Worm (Caenorhabditis elegans) whole organism, midembryonic: Measurements from ENCODE around the gene C46G7.1.

Experiments
- flt-1 ChIP-seq: fragments of 200-800 bp; sonication (Bioruptor generic); IDR thresholded peaks from 2 replicates; pipeline ENCODE4 v1.3.6; 2022; ENCODE audit warnings: missing genetic modification characterization, missing compliant biosample characterization
- klf-2 ChIP-seq: fragments of 200-800 bp; sonication (Bioruptor generic); conservative IDR thresholded peaks from 2 replicates; pipeline ENCODE4 v1.3.6; 2022; ENCODE audit warnings: missing genetic modification reagents, missing genetic modification characterization, missing compliant biosample characterization
- med-1 ChIP-seq: sonication (generic microtip); optimal IDR thresholded peaks from 2 replicates; lab custom pipeline; 2017; ENCODE audit warnings: missing genetic modification characterization, mild to moderate bottlenecking, missing compliant biosample characterization, antibody characterized with exemption, missing genetic modification reagents; ENCODE audit not compliant: insufficient read depth
- ref-1 ChIP-seq: fragments of 200-800 bp; sonication (Bioruptor generic); conservative IDR thresholded peaks from 2 replicates; pipeline ENCODE4 v1.3.6; 2022; ENCODE audit warnings: missing genetic modification reagents, missing genetic modification characterization, missing compliant biosample characterization
- tab-1 ChIP-seq: fragments of 200-800 bp; sonication (Bioruptor generic); IDR thresholded peaks from 2 replicates; pipeline ENCODE4 v1.3.6; 2022; ENCODE audit warnings: missing genetic modification characterization, missing compliant biosample characterization
- ztf-23 ChIP-seq: fragments of 200-800 bp; sonication (Bioruptor generic); IDR thresholded peaks from 2 replicates; pipeline ENCODE4 v1.3.6; 2022; ENCODE audit warnings: missing genetic modification reagents, missing genetic modification characterization, missing compliant biosample characterization
- ztf-29 ChIP-seq: fragments of 200-800 bp; sonication (Bioruptor generic); IDR thresholded peaks from 2 replicates; pipeline ENCODE4 v1.3.6; 2022; ENCODE audit warnings: missing genetic modification reagents, missing genetic modification characterization, missing compliant biosample characterization

DNA sequence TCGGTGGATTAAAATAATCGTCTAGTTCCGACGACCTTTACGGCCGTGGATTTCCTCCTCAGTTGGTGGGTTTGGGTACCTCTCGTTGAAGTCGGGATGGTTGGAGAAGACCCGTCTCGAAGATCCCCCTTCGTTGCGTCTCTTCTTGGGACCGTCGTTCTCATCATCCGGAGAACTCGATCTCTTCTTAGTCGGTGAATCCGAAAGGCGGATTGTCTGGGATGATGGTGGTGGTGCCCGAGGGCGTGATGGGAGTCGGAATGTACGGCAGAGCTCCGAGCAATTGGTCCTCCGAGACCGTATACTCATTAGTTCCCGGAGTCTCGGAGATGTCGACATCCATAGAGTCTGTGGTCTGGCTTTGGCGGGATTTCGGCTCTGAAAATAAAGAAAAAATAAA lies 7.5 kb upstream of the C46G7.1 start:
- TF ChIP-seq med-1 (GFP tag; lab: Kevin White, UChicago) (no peak), flt-1 (GFP tag; lab: Robert Waterston, UW) (no peak), ztf-29 (GFP tag; lab: Robert Waterston, UW) (no peak), ref-1 (GFP tag; lab: Robert Waterston, UW) (no peak), tab-1 (GFP tag; lab: Robert Waterston, UW) (no peak), ztf-23 (GFP tag; lab: Robert Waterston, UW) (no peak), klf-2 (GFP tag; lab: Robert Waterston, UW) (no peak)
